Worm (Caenorhabditis elegans) whole organism, L4/young adult: ENCODE data around the gene C47A10.16.

Source experiments
- W03F9.2 ChIP-seq: fragments of 150-350 bp; optimal IDR thresholded peaks from 2 replicates; lab custom pipeline; 2014; ENCODE audit warnings: missing biosample characterization, missing genetic modification characterization
- dao-5 ChIP-seq: sonication (generic microtip); optimal IDR thresholded peaks from 2 replicates; lab custom pipeline; 2016; ENCODE audit warnings: missing genotype, missing genetic modification characterization, moderate library complexity, missing compliant biosample characterization
- him-1 ChIP-seq: sonication (generic microtip); optimal IDR thresholded peaks from 2 replicates; lab custom pipeline; 2016; ENCODE audit warnings: missing genotype, missing genetic modification reagents, missing genetic modification characterization, missing compliant biosample characterization

Gene C47A10.16

ce11 chrV:17723142-17723781 lies 41.7 kb downstream of the C47A10.16 start:
- TF ChIP-seq him-1 (no peak), W03F9.2 (tag; lab: Kevin White, UChicago) (no peak), dao-5 (tag; lab: Kevin White, UChicago) (no peak)

ce11 chrV:17722553-17722952 lies 42.4 kb downstream of the C47A10.16 start:
- no peak for TF ChIP-seq W03F9.2 (tag; lab: Kevin White, UChicago)
- no peak for TF ChIP-seq him-1
- TF ChIP-seq dao-5 (tag; lab: Kevin White, UChicago) = no peak

- TF ChIP-seq dao-5 (tag; lab: Kevin White, UChicago) (no peak), W03F9.2 (tag; lab: Kevin White, UChicago) (no peak), him-1 (no peak)
Observed at ce11 chrV:17721709-17722108, 43.3 kb downstream of the C47A10.16 start.

- TF ChIP-seq dao-5 (tag; lab: Kevin White, UChicago) = no peak
- no peak for TF ChIP-seq him-1
- no peak for TF ChIP-seq W03F9.2 (tag; lab: Kevin White, UChicago)
Observed at ce11 chrV:17718647-17719046, 46.3 kb downstream of the C47A10.16 start, which contains the start of gene str-77. TSS of gene str-77 (plus strand) at chrV:17718947.
